Fruit fly (Drosophila melanogaster) S2 (cell line): ENCODE data around the gene PDCD-5.

Experiments used
- CG8478 ChIP-seq: fragments of >200 bp; optimal IDR thresholded peaks from 2 replicates; lab custom pipeline; 2018
- CTCF ChIP-seq, 2 experiments: fragments of >200 bp; optimal IDR thresholded peaks; 2 replicates each; lab custom pipeline; 2018

DNA sequence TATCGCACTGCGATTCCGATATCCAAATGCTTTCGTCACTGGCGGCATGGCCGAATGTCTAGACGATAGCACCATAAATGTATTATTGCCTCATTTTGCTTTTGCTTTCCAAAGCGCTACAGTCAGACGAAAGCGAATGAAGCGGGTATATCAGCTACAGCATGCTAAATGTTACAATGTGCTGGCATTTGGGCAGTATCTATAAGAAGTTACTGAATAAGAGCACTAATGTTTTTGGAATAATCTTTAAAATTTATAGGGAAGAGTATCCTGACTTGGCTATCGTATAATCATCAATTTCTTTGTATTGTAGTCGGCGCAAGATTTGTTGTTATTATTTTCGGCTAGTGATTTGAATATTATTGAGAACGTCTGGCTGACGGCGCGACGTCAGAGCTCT is 28.6 kb downstream of the PDCD-5 start:
- no peak for TF ChIP-seq CG8478 (lab: Kevin White, UChicago)
- no peak for TF ChIP-seq CTCF (optimal IDR thresholded peaks at IDR 0.05; lab: Kevin White, UChicago)
